Worm (Caenorhabditis elegans): ENCODE results near the gene C15H9.3.

- TF ChIP-seq R02D3.7 (tag; optimal IDR thresholded peaks at IDR 0.05) (no peak), ceh-9 (tag; optimal IDR thresholded peaks at IDR 0.05) (no peak), unc-62 (GFP tag; optimal IDR thresholded peaks at IDR 0.05) (no peak), ztf-11 (tag; optimal IDR thresholded peaks at IDR 0.05) (no peak), snpc-4 (tag; optimal IDR thresholded peaks at IDR 0.05) (no peak), ztf-4 (tag; optimal IDR thresholded peaks at IDR 0.05) (no peak), fos-1 (tag; optimal IDR thresholded peaks at IDR 0.05) (no peak), egl-27 (tag; optimal IDR thresholded peaks at IDR 0.05) (no peak), skn-1 (tag; optimal IDR thresholded peaks at IDR 0.05) (no peak), aly-2 (tag; optimal IDR thresholded peaks at IDR 0.05) (no peak), zag-1 (tag; optimal IDR thresholded peaks at IDR 0.05) (no peak)
These were observed 32.9 kb upstream of the C15H9.3 start, which contains the start of gene C45B2.3 for ce11 chrX:6082660-6083059.
